Worm (Caenorhabditis elegans): ENCODE data around the gene F36H1.3.

Gene F36H1.3

DNA sequence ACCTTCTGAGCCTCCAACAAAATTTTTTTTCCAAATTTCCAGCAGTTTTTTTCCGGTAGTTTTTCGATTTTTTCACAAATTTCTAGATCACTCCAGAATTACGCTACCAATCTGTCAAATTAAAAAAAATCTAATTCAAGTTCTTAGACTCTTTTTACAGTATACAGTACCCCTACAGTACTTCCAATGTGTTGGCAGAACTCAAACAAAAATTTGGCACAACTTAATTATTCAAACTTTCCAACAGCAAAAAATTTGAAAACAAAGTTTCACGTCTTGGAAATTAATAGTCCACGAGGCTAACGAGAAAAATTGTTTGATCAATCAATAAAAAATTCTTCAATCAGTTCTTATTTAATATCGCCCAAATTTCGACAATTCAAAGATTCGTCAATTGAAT is at the start of gene F36H1.3:
TSS of gene F36H1.3 (plus strand) at position 323 of the 400 bp plus-strand sequence.
- no peak for TF ChIP-seq unc-62 (GFP tag; optimal IDR thresholded peaks at IDR 0.05)

ce11 chrIV:11001614-11002013 is 48.3 kb upstream of the F36H1.3 start, which contains the start of gene F13H10.9:
F13H10.9 (plus strand) TSS chrIV:11001914.
- no peak for TF ChIP-seq unc-62 (GFP tag; optimal IDR thresholded peaks at IDR 0.05)

DNA sequence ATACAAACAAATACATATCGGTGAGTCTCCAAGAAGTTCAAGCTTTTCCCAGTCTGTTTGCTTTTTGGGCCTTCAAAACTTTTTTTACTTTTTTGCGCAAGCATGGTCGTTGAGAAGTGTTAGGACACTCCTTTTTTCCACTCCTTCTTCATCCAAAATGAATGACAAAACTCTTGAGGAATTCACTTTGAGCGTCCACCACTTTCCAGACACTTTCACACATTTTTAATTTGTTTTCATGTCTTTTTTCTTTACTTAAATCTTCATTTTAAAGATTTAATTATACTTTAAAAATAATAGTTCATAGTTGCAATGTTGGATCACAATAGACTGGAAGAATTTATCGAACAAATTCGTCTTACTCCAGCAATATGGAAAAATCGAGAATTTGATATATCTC is 45.7 kb upstream of the F36H1.3 start, which contains the start of gene F13H10.1:
TSS of gene F13H10.1 (plus strand) at position 301 of the 400 bp plus-strand sequence.
- TF ChIP-seq unc-62 (GFP tag; optimal IDR thresholded peaks at IDR 0.05), result no peak

DNA sequence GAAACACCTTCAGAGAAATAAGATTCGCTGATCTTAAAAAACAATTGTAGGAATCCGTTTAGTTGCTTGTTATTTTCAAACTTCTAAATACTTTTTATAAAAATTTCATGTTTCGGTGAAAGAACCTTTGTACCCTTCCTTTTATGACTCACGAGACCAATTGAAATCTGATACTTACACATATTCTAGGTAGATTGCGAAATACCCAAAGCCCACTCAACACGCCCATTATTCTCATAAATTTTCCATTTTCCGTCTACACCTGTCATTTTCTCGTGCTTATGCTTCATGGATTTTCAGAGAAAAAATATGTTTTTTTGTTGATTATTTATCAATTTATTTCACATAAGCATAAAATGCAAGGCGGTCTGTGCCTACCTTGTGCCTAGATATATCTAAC is 43.5 kb upstream of the F36H1.3 start:
- TF ChIP-seq unc-62 (GFP tag; optimal IDR thresholded peaks at IDR 0.05), result no peak

DNA sequence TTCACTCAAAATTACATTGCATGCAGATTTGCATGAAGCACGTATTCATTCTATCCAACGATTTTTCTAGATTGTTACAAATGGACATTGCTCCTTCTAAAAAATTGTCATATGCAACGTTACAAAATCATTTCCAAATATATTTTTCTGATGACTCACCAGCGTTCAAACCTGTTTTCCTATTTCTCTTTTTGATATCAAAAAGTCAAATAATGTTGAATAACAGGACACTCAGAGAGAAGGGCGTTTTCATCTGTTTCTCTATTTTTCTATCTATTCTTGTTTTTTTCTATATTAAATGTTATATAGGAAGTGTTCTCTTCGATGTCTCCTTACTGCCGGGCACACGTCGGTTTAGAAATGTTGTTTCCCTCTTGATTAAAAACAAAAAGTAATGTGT is 43.1 kb upstream of the F36H1.3 start:
- no peak for TF ChIP-seq unc-62 (GFP tag; optimal IDR thresholded peaks at IDR 0.05)

DNA sequence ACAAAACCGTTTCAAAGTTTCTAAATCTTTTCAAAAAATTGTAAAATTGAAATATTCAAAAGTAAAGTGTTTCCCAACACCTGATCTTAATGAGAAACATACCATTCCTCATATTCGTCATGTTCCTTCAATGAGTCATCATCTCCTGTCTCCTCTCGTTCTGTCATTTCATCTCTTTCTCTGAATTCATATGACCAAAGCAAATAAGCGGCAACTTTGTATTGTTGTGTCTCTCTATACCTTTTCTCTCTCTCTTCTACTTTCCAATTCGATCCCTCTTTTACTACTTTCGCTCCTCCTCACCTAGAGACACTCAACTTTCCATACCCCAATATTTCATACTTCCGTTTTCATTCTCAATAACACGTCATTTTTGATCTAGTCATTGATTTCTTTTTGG is 41.7 kb upstream of the F36H1.3 start:
- no peak for TF ChIP-seq unc-62 (GFP tag; optimal IDR thresholded peaks at IDR 0.05)

DNA sequence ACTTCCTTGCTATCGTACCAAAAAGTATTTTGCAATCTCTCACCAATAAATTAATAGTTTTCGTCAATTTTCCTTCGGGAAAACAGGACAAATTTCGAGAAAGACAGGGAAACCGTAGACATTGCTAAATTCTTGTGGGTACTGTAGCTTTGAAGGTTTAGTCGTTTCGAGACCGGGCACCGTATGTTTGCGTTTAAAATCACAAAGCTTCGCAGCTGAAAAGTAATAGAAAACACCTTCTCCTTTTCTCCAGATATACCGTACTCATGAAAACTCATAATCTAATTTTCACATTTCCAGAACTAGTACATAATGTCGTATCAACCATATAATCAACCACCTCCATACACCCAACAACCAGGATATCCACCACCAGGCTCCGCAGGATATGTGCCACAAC is 40.9 kb upstream of the F36H1.3 start, which contains the start of gene F13H10.6:
TSS of gene F13H10.6 (plus strand) at position 301 of the 400 bp plus-strand sequence.
- TF ChIP-seq unc-62 (GFP tag; optimal IDR thresholded peaks at IDR 0.05), result no peak

DNA sequence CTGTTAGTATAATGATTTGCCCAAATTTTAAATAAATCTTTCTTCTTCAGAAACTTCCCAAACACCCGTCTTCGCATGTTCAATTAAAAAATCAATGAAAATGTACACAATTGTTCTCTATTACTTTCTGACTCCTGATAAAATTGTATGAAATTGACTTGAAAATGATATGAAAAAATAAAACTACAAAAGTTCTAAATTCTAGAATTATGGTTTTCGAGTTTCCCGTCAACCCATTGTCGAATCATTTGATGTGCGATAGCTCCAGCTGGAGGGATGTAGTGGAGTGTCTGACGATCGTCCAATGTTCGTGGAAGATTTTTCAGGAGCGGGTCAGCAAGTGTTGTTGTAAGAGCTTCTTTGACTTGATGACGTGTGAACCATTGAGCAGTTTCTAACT is 40.0 kb upstream of the F36H1.3 start:
- TF ChIP-seq unc-62 (GFP tag; optimal IDR thresholded peaks at IDR 0.05), result no peak

DNA sequence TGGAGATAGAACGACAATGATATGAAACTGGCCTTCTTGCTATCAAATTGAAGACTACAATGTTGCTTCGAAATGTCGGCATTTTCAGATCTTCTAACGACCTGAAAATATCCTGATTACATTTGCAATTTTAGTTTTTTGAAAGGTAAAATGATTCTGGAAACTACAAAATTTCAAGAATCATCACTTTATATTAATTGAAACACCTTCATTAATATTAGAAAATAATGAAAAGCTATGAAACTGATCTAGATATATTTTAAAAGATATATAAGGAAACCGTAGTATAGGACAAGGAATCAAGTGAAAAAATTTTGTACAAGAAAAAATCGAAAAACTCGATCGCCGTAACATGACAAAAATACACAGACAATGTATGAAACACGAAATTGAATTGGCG is 38.0 kb upstream of the F36H1.3 start, which contains the start of gene ndx-9:
TSS of gene ndx-9 (minus strand) at position 101 of the 400 bp plus-strand sequence.
- TF ChIP-seq unc-62 (GFP tag; optimal IDR thresholded peaks at IDR 0.05), result no peak

ce11 chrIV:11015881-11016280 is 34.0 kb upstream of the F36H1.3 start, which contains the start of gene F13H10.3:
F13H10.3 (minus strand) TSS chrIV:11015953.
- no peak for TF ChIP-seq unc-62 (GFP tag; optimal IDR thresholded peaks at IDR 0.05)

DNA sequence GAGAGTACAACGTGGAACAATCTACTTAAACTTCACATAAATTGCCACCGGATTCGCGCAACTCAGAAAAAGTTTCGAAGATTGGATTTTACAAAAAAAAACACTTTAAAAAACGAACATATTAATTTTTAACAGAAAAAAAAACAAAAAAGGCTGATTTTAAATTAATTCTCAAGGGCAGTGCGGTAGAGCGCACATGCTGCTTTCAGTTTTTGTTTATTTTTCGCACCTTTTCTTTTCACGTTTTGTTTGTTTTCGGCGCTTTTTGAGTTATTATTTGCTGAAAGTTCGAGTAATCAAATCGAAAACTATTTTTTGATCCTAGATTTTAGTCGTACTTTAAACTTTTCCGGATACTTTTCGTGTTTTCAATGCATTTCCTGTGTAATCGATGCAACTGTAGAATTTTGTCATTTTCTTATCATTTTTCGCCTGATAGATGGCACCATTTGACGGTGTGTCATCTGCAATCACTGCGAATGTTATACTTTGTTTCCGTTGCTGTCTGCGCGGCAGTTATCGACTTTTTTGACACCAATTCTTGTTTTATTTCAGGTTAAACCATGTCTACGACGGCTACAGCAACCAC is 29.9 kb upstream of the F36H1.3 start, which contains the start of gene F13H10.8:
TSS of gene F13H10.8 (plus strand) at position 556 of the 589 bp plus-strand sequence.
- TF ChIP-seq unc-62 (GFP tag; optimal IDR thresholded peaks at IDR 0.05), result no peak

DNA sequence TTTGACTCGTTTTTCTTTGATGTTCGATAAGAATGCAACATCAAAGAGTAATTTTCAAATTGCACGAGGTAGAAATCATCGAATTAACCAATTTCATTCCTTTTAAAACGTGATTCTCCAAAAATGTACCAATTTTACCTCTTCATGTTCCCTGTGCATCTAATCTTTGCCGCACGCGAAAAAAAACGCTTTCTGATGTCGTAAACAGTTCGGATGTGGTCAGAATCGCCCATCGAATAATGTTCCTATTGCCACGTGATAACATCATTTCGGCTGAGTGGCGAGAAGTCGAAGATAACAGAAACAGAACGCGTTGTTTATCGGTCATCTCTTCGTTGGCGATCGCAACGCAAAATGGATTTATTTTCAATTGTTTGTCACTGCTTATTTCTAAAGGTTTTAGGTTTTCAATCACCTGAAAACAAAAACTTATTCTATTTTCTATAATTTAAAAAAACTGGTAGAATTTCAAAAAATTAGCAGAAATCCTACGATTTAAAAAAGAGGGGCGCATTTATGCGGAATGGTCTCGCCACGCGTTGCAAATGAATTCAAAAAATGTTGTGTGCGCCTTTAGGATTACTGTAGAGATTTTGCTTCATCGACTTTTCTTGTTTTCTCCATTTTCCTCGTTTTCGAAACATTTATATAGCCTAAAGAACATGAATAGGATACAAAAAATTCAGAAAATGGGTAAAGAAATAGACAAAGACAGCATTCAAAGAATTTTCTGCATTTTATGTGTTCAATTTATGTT is 28.2 kb upstream of the F36H1.3 start, which contains the start of gene mogs-1:
TSS of gene mogs-1 (minus strand) at position 417 of the 757 bp plus-strand sequence.
- no peak for TF ChIP-seq unc-62 (GFP tag; optimal IDR thresholded peaks at IDR 0.05)

- no peak for TF ChIP-seq unc-62 (GFP tag; optimal IDR thresholded peaks at IDR 0.05)
Observed at ce11 chrIV:11022303-11022702, 27.6 kb upstream of the F36H1.3 start, which contains the start of gene alh-3. alh-3 (plus strand) TSS chrIV:11022603.

- TF ChIP-seq unc-62 (GFP tag; optimal IDR thresholded peaks at IDR 0.05), result no peak
Observed at ce11 chrIV:11025941-11026340, 24.0 kb upstream of the F36H1.3 start.

ce11 chrIV:11026648-11027047 is 23.3 kb upstream of the F36H1.3 start:
- TF ChIP-seq unc-62 (GFP tag; optimal IDR thresholded peaks at IDR 0.05), result no peak

ce11 chrIV:11027560-11027959 is 22.4 kb upstream of the F36H1.3 start:
- no peak for TF ChIP-seq unc-62 (GFP tag; optimal IDR thresholded peaks at IDR 0.05)

- no peak for TF ChIP-seq unc-62 (GFP tag; optimal IDR thresholded peaks at IDR 0.05)
Observed at ce11 chrIV:11029412-11029811, 20.5 kb upstream of the F36H1.3 start, which contains the start of gene hrg-5. hrg-5 (minus strand) TSS chrIV:11029428.

Data from whole organism, dauer.